Worm (Caenorhabditis elegans) whole organism, L3 larva: ENCODE measurements around the gene rde-12.

Experiments
- ZK546.5 ChIP-seq: sonication (generic microtip); optimal IDR thresholded peaks from 2 replicates; lab custom pipeline; 2017; ENCODE audit warnings: missing biosample characterization, missing genetic modification characterization
- aly-2 ChIP-seq: fragments of 150-350 bp; optimal IDR thresholded peaks from 2 replicates; lab custom pipeline; 2014; ENCODE audit warnings: missing biosample characterization, missing genetic modification characterization
- ama-1 ChIP-seq: fragments of 150-350 bp; optimal IDR thresholded peaks from 2 replicates; lab custom pipeline; 2018
- ceh-28 ChIP-seq: fragments of 150-350 bp; optimal IDR thresholded peaks from 2 replicates; lab custom pipeline; 2014; ENCODE audit warnings: missing biosample characterization, missing genetic modification reagents, missing genetic modification characterization
- ceh-82 ChIP-seq: fragments of 150-350 bp; optimal IDR thresholded peaks from 2 replicates; lab custom pipeline; 2014; ENCODE audit warnings: missing biosample characterization, missing genetic modification characterization
- daf-12 ChIP-seq: fragments of 150-350 bp; optimal IDR thresholded peaks from 2 replicates; lab custom pipeline; 2014; ENCODE audit warnings: missing biosample characterization, missing genetic modification reagents, missing genetic modification characterization
- egl-27 ChIP-seq: sonication (generic microtip); optimal IDR thresholded peaks from 4 replicates; lab custom pipeline; 2017; ENCODE audit warnings: missing biosample characterization, missing genetic modification reagents, missing genetic modification characterization
- elt-1 ChIP-seq: fragments of 150-350 bp; optimal IDR thresholded peaks from 2 replicates; lab custom pipeline; 2014; ENCODE audit warnings: missing biosample characterization, missing genetic modification characterization
- elt-3 ChIP-seq, 3 experiments: fragments of 150-350 bp in 1 of 3; sonication (generic microtip) in 2 of 3; optimal IDR thresholded peaks; 2 replicates in 2 of 3; 4 replicates in 1 of 3; lab custom pipeline; 2014 to 2017; ENCODE audit warnings: missing biosample characterization in 3 of 3, missing genetic modification characterization in 3 of 3
- eor-1 ChIP-seq, 2 experiments: fragments of 150-350 bp; optimal IDR thresholded peaks; 2 replicates each; lab custom pipeline; 2014 to 2018; ENCODE audit warnings: missing biosample characterization in 2 of 2, missing genetic modification characterization in 2 of 2
- fkh-2 ChIP-seq: fragments of 150-350 bp; optimal IDR thresholded peaks from 2 replicates; lab custom pipeline; 2014; ENCODE audit warnings: missing biosample characterization, missing genetic modification reagents, missing genetic modification characterization
- fos-1 ChIP-seq: fragments of 150-350 bp; optimal IDR thresholded peaks from 2 replicates; lab custom pipeline; 2014; ENCODE audit warnings: missing biosample characterization, missing genetic modification characterization
- hmg-11 ChIP-seq: sonication (generic microtip); optimal IDR thresholded peaks from 2 replicates; lab custom pipeline; 2016; ENCODE audit warnings: missing genetic modification characterization, missing compliant biosample characterization
- lin-15B ChIP-seq: fragments of 150-350 bp; optimal IDR thresholded peaks from 2 replicates; lab custom pipeline; 2014; ENCODE audit warnings: missing biosample characterization, missing genetic modification characterization
- lin-39 ChIP-seq: fragments of 150-350 bp; optimal IDR thresholded peaks from 2 replicates; lab custom pipeline; 2018; ENCODE audit warnings: missing biosample characterization, missing genetic modification reagents, missing genetic modification characterization
- lsy-12 ChIP-seq: sonication (generic microtip); optimal IDR thresholded peaks from 2 replicates; lab custom pipeline; 2016; ENCODE audit warnings: mild to moderate bottlenecking, missing genetic modification characterization, missing compliant biosample characterization
- mdl-1 ChIP-seq: fragments of 150-350 bp; optimal IDR thresholded peaks from 2 replicates; lab custom pipeline; 2014; ENCODE audit warnings: missing biosample characterization, missing genetic modification characterization
- mml-1 ChIP-seq: fragments of 150-350 bp; sonication (generic microtip); optimal IDR thresholded peaks from 3 replicates; lab custom pipeline; 2014; ENCODE audit warnings: missing biosample characterization, missing genetic modification characterization
- nfya-1 ChIP-seq: sonication (generic microtip); optimal IDR thresholded peaks from 2 replicates; lab custom pipeline; 2017; ENCODE audit warnings: missing genetic modification characterization, mild to moderate bottlenecking, missing compliant biosample characterization, antibody characterized with exemption, moderate library complexity; ENCODE audit not compliant: insufficient read depth
- nhr-23 ChIP-seq: fragments of 150-350 bp; optimal IDR thresholded peaks from 2 replicates; lab custom pipeline; 2014; ENCODE audit warnings: missing biosample characterization, missing genetic modification reagents, missing genetic modification characterization
- nhr-237 ChIP-seq: fragments of 150-350 bp; optimal IDR thresholded peaks from 2 replicates; lab custom pipeline; 2014; ENCODE audit warnings: missing biosample characterization, missing genetic modification characterization
- nhr-25 ChIP-seq: sonication (generic microtip); optimal IDR thresholded peaks from 2 replicates; lab custom pipeline; 2017; ENCODE audit warnings: missing biosample characterization, missing genetic modification characterization
- nhr-28 ChIP-seq: fragments of 150-350 bp; optimal IDR thresholded peaks from 2 replicates; lab custom pipeline; 2014; ENCODE audit warnings: missing biosample characterization, missing genetic modification characterization
- nhr-43 ChIP-seq: sonication (generic microtip); optimal IDR thresholded peaks from 2 replicates; lab custom pipeline; 2016; ENCODE audit warnings: mild to moderate bottlenecking, missing genetic modification characterization, missing compliant biosample characterization; ENCODE audit not compliant: poor library complexity, severe bottlenecking
- nhr-67 ChIP-seq: fragments of 150-350 bp; optimal IDR thresholded peaks from 2 replicates; lab custom pipeline; 2014; ENCODE audit warnings: missing biosample characterization, missing genetic modification characterization
- nhr-77 ChIP-seq: fragments of 150-350 bp; optimal IDR thresholded peaks from 2 replicates; lab custom pipeline; 2014; ENCODE audit warnings: missing biosample characterization, missing genetic modification characterization
- pqm-1 ChIP-seq: fragments of 150-350 bp; optimal IDR thresholded peaks from 2 replicates; lab custom pipeline; 2017; ENCODE audit warnings: missing biosample characterization, missing genetic modification characterization, inconsistent platforms
- sea-2 ChIP-seq: fragments of 150-350 bp; sonication (generic microtip); optimal IDR thresholded peaks from 4 replicates; lab custom pipeline; 2014; ENCODE audit warnings: missing biosample characterization, missing genetic modification reagents, missing genetic modification characterization
- skn-1 ChIP-seq: fragments of 150-350 bp; optimal IDR thresholded peaks from 2 replicates; lab custom pipeline; 2014; ENCODE audit warnings: missing biosample characterization, missing genetic modification characterization
- snpc-4 ChIP-seq: fragments of 150-350 bp; optimal IDR thresholded peaks from 2 replicates; lab custom pipeline; 2014; ENCODE audit warnings: missing biosample characterization, missing genetic modification characterization
- unc-62 ChIP-seq: fragments of 150-350 bp; sonication (generic microtip); optimal IDR thresholded peaks from 4 replicates; lab custom pipeline; 2014; ENCODE audit warnings: missing biosample characterization, missing genetic modification reagents, missing genetic modification characterization
- ztf-11 ChIP-seq: fragments of 150-350 bp; optimal IDR thresholded peaks from 2 replicates; lab custom pipeline; 2014; ENCODE audit warnings: missing biosample characterization, missing genetic modification characterization
- ztf-4 ChIP-seq: fragments of 150-350 bp; optimal IDR thresholded peaks from 2 replicates; lab custom pipeline; 2014; ENCODE audit warnings: missing biosample characterization, missing genetic modification characterization

Gene rde-12

ce11 chrV:13665089-13665488, at the start of gene rde-12:
TSS of gene rde-12 (plus strand) at chrV:13665389.
- TF ChIP-seq skn-1 (tag; lab: Kevin White, UChicago) (no peak), nhr-23 (tag; lab: Kevin White, UChicago) (no peak), fos-1 (tag; lab: Kevin White, UChicago) (no peak), ztf-11 (no peak), eor-1 (tag; optimal IDR thresholded peaks at IDR 0.05; lab: Kevin White, UChicago) (no peak), mdl-1 (no peak), aly-2 (tag; lab: Kevin White, UChicago) (no peak)

- TF ChIP-seq pqm-1 (tag; lab: Kevin White, UChicago) = no peak
- TF ChIP-seq lsy-12 (tag; lab: Kevin White, UChicago) = no peak
- no peak for TF ChIP-seq nhr-67 (tag; lab: Kevin White, UChicago)
- TF ChIP-seq nhr-77 (tag; lab: Kevin White, UChicago) = no peak
- no peak for TF ChIP-seq elt-3 (tag; optimal IDR thresholded peaks at IDR 0.05; lab: Kevin White, UChicago)
- TF ChIP-seq sea-2 (GFP tag; lab: Kevin White, UChicago) = no peak
- TF ChIP-seq unc-62 (GFP tag; lab: Kevin White, UChicago) = no peak
- no peak for TF ChIP-seq ceh-28 (tag; lab: Kevin White, UChicago)
- no peak for TF ChIP-seq snpc-4 (tag; lab: Kevin White, UChicago)
- TF ChIP-seq ZK546.5 (tag; lab: Kevin White, UChicago) = no peak
Observed at ce11 chrV:13619752-13620151, 45.4 kb upstream of the rde-12 start, which contains the start of gene srd-11. TSS of gene srd-11 (minus strand) at chrV:13619852.

- TF ChIP-seq unc-62 (GFP tag; lab: Kevin White, UChicago) = no peak
- no peak for TF ChIP-seq elt-1
- TF ChIP-seq daf-12 (tag; lab: Kevin White, UChicago) = no peak
- TF ChIP-seq pqm-1 (tag; lab: Kevin White, UChicago) = no peak
- TF ChIP-seq hmg-11 = no peak
Observed at ce11 chrV:13620676-13621075, 44.5 kb upstream of the rde-12 start, which contains the start of gene F53F4.15. TSS of gene F53F4.15 (plus strand) at chrV:13620976.

ce11 chrV:13621720-13622119, 43.5 kb upstream of the rde-12 start, which contains the start of gene F53F4.16:
TSS of gene F53F4.16 (minus strand) at chrV:13621820.
- TF ChIP-seq unc-62 (GFP tag; lab: Kevin White, UChicago) (no peak), egl-27 (tag; lab: Kevin White, UChicago) (no peak), nhr-77 (tag; lab: Kevin White, UChicago) (no peak), ama-1 (lab: Kevin White, UChicago) (no peak), elt-1 (no peak), ztf-11 (no peak), ceh-82 (tag; lab: Kevin White, UChicago) (no peak)

- TF ChIP-seq skn-1 (tag; lab: Kevin White, UChicago) = no peak
- TF ChIP-seq aly-2 (tag; lab: Kevin White, UChicago) = no peak
- no peak for TF ChIP-seq pqm-1 (tag; lab: Kevin White, UChicago)
- no peak for TF ChIP-seq mml-1 (tag; lab: Kevin White, UChicago)
- TF ChIP-seq nhr-237 (tag; lab: Kevin White, UChicago) = no peak
- TF ChIP-seq fos-1 (tag; lab: Kevin White, UChicago) = no peak
- TF ChIP-seq fkh-2 (tag; lab: Kevin White, UChicago) = no peak
- no peak for TF ChIP-seq ztf-11
- no peak for TF ChIP-seq nhr-43 (tag; lab: Kevin White, UChicago)
- TF ChIP-seq egl-27 (tag; lab: Kevin White, UChicago) = no peak
- TF ChIP-seq lin-39 (tag; lab: Kevin White, UChicago) = no peak
- no peak for TF ChIP-seq sea-2 (GFP tag; lab: Kevin White, UChicago)
- TF ChIP-seq lin-15B (tag; lab: Kevin White, UChicago) = no peak
- TF ChIP-seq ceh-82 (tag; lab: Kevin White, UChicago) = no peak
- no peak for TF ChIP-seq ztf-4 (tag; lab: Kevin White, UChicago)
- no peak for TF ChIP-seq eor-1 (tag; optimal IDR thresholded peaks at IDR 0.05; lab: Kevin White, UChicago)
- TF ChIP-seq nfya-1 = no peak
- TF ChIP-seq nhr-25 (tag; lab: Kevin White, UChicago) = no peak
- TF ChIP-seq ceh-28 (tag; lab: Kevin White, UChicago) = no peak
- no peak for TF ChIP-seq nhr-28 (tag; lab: Kevin White, UChicago)
Observed at ce11 chrV:13624424-13624823, 40.8 kb upstream of the rde-12 start, which contains the start of gene F53F4.11. TSS of gene F53F4.11 (minus strand) at chrV:13624524.
